Fruit fly (Drosophila melanogaster) whole organism, embryonic: ENCODE measurements around the gene CG42693.

Experiments
- Aef1 ChIP-seq: fragments of 200-800 bp; sonication (Bioruptor generic); IDR thresholded peaks from 3 replicates; pipeline ENCODE4 v1.3.6; 2022; ENCODE audit warnings: missing biosample characterization, missing genetic modification characterization
- CG1024 ChIP-seq: fragments of 200-800 bp; sonication (Bioruptor generic); IDR thresholded peaks from 2 replicates; pipeline ENCODE4 v1.3.6; 2022; ENCODE audit warnings: missing biosample characterization, missing genetic modification characterization
- CG11456 ChIP-seq: fragments of 200-800 bp; sonication (Bioruptor generic); IDR thresholded peaks from 3 replicates; pipeline ENCODE4 v1.3.6; 2022; ENCODE audit warnings: missing biosample characterization, missing genetic modification characterization
- CG13775 ChIP-seq: fragments of 200-800 bp; sonication (Bioruptor generic); optimal IDR thresholded peaks from 3 replicates; lab custom pipeline; 2017; ENCODE audit warnings: missing biosample characterization, mild to moderate bottlenecking, missing genetic modification characterization
- CG14667 ChIP-seq: fragments of 200-800 bp; sonication (Bioruptor generic); IDR thresholded peaks from 2 replicates; pipeline ENCODE4 v1.3.6; 2022; ENCODE audit warnings: missing biosample characterization, missing genetic modification characterization
- CG14965 ChIP-seq: fragments of 200-800 bp; sonication (Bioruptor generic); optimal IDR thresholded peaks from 2 replicates; lab custom pipeline; 2016; ENCODE audit warnings: missing biosample characterization, missing genetic modification characterization, borderline replicate concordance
- CG18262 ChIP-seq: fragments of 200-800 bp; optimal IDR thresholded peaks from 3 replicates; lab custom pipeline; 2019; ENCODE audit warnings: missing biosample characterization, mild to moderate bottlenecking, missing genetic modification characterization, moderate library complexity
- CG18476 ChIP-seq: fragments of 200-800 bp; sonication (Bioruptor generic); optimal IDR thresholded peaks from 2 replicates; lab custom pipeline; 2016; ENCODE audit warnings: missing biosample characterization, mild to moderate bottlenecking, missing genetic modification characterization
- CG18599 ChIP-seq: fragments of 200-800 bp; sonication (Bioruptor generic); optimal IDR thresholded peaks from 3 replicates; lab custom pipeline; 2017; ENCODE audit warnings: missing biosample characterization, missing genetic modification characterization, mild to moderate bottlenecking, moderate library complexity, missing genetic modification reagents
- CG31365 ChIP-seq: fragments of 200-800 bp; sonication (Bioruptor generic); optimal IDR thresholded peaks from 2 replicates; lab custom pipeline; 2018; ENCODE audit warnings: missing biosample characterization, mild to moderate bottlenecking, missing genetic modification characterization
- CG31441 ChIP-seq: fragments of 200-800 bp; sonication (Bioruptor generic); IDR thresholded peaks from 2 replicates; pipeline ENCODE4 v1.3.6; 2022; ENCODE audit warnings: missing biosample characterization, missing genetic modification characterization
- CG33557 ChIP-seq: fragments of 200-800 bp; sonication (Bioruptor generic); optimal IDR thresholded peaks from 2 replicates; lab custom pipeline; 2019; ENCODE audit warnings: missing biosample characterization, mild to moderate bottlenecking, missing genetic modification characterization, moderate library complexity
- CG34376 ChIP-seq: fragments of 200-800 bp; sonication (Bioruptor generic); optimal IDR thresholded peaks from 2 replicates; lab custom pipeline; 2018; ENCODE audit warnings: missing biosample characterization, mild to moderate bottlenecking, missing genetic modification characterization
- CG4617 ChIP-seq: fragments of 200-800 bp; sonication (Bioruptor generic); optimal IDR thresholded peaks from 3 replicates; lab custom pipeline; 2016; ENCODE audit warnings: missing biosample characterization, missing genetic modification characterization, borderline replicate concordance
- CG6175 ChIP-seq: fragments of 200-800 bp; sonication (Bioruptor generic); IDR thresholded peaks from 3 replicates; pipeline ENCODE4 v1.3.6; 2022; ENCODE audit warnings: missing biosample characterization, missing genetic modification characterization
- CG6654 ChIP-seq: fragments of 200-800 bp; sonication (Bioruptor generic); optimal IDR thresholded peaks from 2 replicates; lab custom pipeline; 2017; ENCODE audit warnings: missing biosample characterization, mild to moderate bottlenecking, missing genetic modification characterization
- CG6689 ChIP-seq: fragments of 200-800 bp; sonication (Bioruptor generic); IDR thresholded peaks from 2 replicates; pipeline ENCODE4 v1.3.6; 2022; ENCODE audit warnings: missing biosample characterization, missing genetic modification characterization
- CG7839 ChIP-seq: fragments of 200-800 bp; sonication (Bioruptor generic); optimal IDR thresholded peaks from 3 replicates; lab custom pipeline; 2018; ENCODE audit warnings: missing biosample characterization, mild to moderate bottlenecking, missing genetic modification characterization, moderate library complexity
- CG8924 ChIP-seq: fragments of 200-800 bp; optimal IDR thresholded peaks from 3 replicates; lab custom pipeline; 2019; ENCODE audit warnings: missing biosample characterization, mild to moderate bottlenecking, missing genetic modification characterization, moderate library complexity
- D19A ChIP-seq: fragments of 200-800 bp; optimal IDR thresholded peaks from 3 replicates; lab custom pipeline; 2019; ENCODE audit warnings: missing biosample characterization, mild to moderate bottlenecking, missing genetic modification characterization, moderate library complexity
- Deaf1 ChIP-seq: fragments of 200-800 bp; optimal IDR thresholded peaks from 3 replicates; lab custom pipeline; 2019; ENCODE audit warnings: missing biosample characterization, mild to moderate bottlenecking, missing genetic modification characterization, moderate library complexity
- Doc2 ChIP-seq: fragments of 200-800 bp; sonication (Bioruptor generic); IDR thresholded peaks from 2 replicates; pipeline ENCODE4 v1.3.6; 2022; ENCODE audit warnings: missing biosample characterization, missing genetic modification characterization
- Fer3 ChIP-seq: fragments of 200-800 bp; sonication (Bioruptor generic); optimal IDR thresholded peaks from 2 replicates; lab custom pipeline; 2018; ENCODE audit warnings: missing biosample characterization, mild to moderate bottlenecking, missing genetic modification characterization, moderate library complexity
- HHEX ChIP-seq: fragments of 200-800 bp; sonication (Bioruptor generic); optimal IDR thresholded peaks from 3 replicates; lab custom pipeline; 2017; ENCODE audit warnings: missing biosample characterization, mild to moderate bottlenecking, missing genetic modification characterization, missing genetic modification reagents
- MTF-1 ChIP-seq: fragments of 200-800 bp; sonication (Bioruptor generic); optimal IDR thresholded peaks from 2 replicates; lab custom pipeline; 2018; ENCODE audit warnings: missing biosample characterization, mild to moderate bottlenecking, missing genetic modification characterization, borderline replicate concordance
- Max ChIP-seq: fragments of 200-800 bp; sonication (Bioruptor generic); optimal IDR thresholded peaks from 2 replicates; lab custom pipeline; 2016; ENCODE audit warnings: missing biosample characterization, mild to moderate bottlenecking, missing genetic modification characterization
- NK7.1 ChIP-seq: fragments of 200-800 bp; sonication (Bioruptor generic); optimal IDR thresholded peaks from 3 replicates; lab custom pipeline; 2016; ENCODE audit warnings: missing biosample characterization, missing genetic modification characterization
- NfI ChIP-seq: fragments of 200-800 bp; sonication (Bioruptor generic); optimal IDR thresholded peaks from 3 replicates; lab custom pipeline; 2018; ENCODE audit warnings: missing biosample characterization, mild to moderate bottlenecking, missing genetic modification characterization, moderate library complexity
- Optix ChIP-seq: fragments of 200-800 bp; sonication (Bioruptor generic); IDR thresholded peaks from 3 replicates; pipeline ENCODE4 v1.3.6; 2022; ENCODE audit warnings: missing biosample characterization, missing genetic modification characterization
- Ravus ChIP-seq: fragments of 200-800 bp; sonication (Bioruptor generic); IDR thresholded peaks from 2 replicates; pipeline ENCODE4 v1.3.6; 2022; ENCODE audit warnings: missing biosample characterization, missing genetic modification characterization
- Rfx ChIP-seq: fragments of 200-800 bp; sonication (Bioruptor generic); IDR thresholded peaks from 2 replicates; pipeline ENCODE4 v1.3.6; 2022; ENCODE audit warnings: missing biosample characterization, missing genetic modification characterization
- Side ChIP-seq: fragments of 200-800 bp; sonication (Bioruptor generic); optimal IDR thresholded peaks from 2 replicates; lab custom pipeline; 2016; ENCODE audit warnings: missing biosample characterization, missing genetic modification characterization
- ac ChIP-seq: fragments of 200-800 bp; sonication (Bioruptor generic); optimal IDR thresholded peaks from 3 replicates; lab custom pipeline; 2017; ENCODE audit warnings: missing biosample characterization, mild to moderate bottlenecking, missing genetic modification characterization
- dimm ChIP-seq: fragments of 200-800 bp; sonication (Bioruptor generic); IDR thresholded peaks from 2 replicates; pipeline ENCODE4 v1.3.6; 2022; ENCODE audit warnings: missing biosample characterization, missing genetic modification characterization
- dmrt11E ChIP-seq: fragments of 200-800 bp; sonication (Bioruptor generic); optimal IDR thresholded peaks from 3 replicates; lab custom pipeline; 2018; ENCODE audit warnings: missing biosample characterization, mild to moderate bottlenecking, missing genetic modification characterization, moderate library complexity
- esg ChIP-seq: fragments of 200-800 bp; sonication (Bioruptor generic); conservative IDR thresholded peaks from 2 replicates; pipeline ENCODE4 v1.3.6; 2022; ENCODE audit warnings: missing biosample characterization, missing genetic modification characterization
- exex ChIP-seq: fragments of 200-800 bp; sonication (Bioruptor generic); optimal IDR thresholded peaks from 4 replicates; lab custom pipeline; 2018; ENCODE audit warnings: missing biosample characterization, mild to moderate bottlenecking, missing genetic modification characterization, moderate library complexity
- hkb ChIP-seq, 2 experiments: fragments of 200-800 bp in 1 of 2; fragments of >200 bp in 1 of 2; sonication (Bioruptor generic) in 1 of 2; IDR thresholded peaks in 1 of 2; optimal IDR thresholded peaks in 1 of 2; 2 replicates each; pipeline versions ENCODE4 v1.3.6 to Lab custom; 2017 to 2022; ENCODE audit warnings: missing biosample characterization in 1 of 2, missing genetic modification characterization in 1 of 2
- ind ChIP-seq: fragments of 200-800 bp; sonication (Bioruptor generic); optimal IDR thresholded peaks from 3 replicates; lab custom pipeline; 2016; ENCODE audit warnings: missing biosample characterization, missing genetic modification characterization
- inv ChIP-seq: fragments of 200-800 bp; sonication (Bioruptor generic); IDR thresholded peaks from 2 replicates; pipeline ENCODE4 v1.3.6; 2022; ENCODE audit warnings: missing biosample characterization, missing genetic modification characterization; ENCODE audit not compliant: partially characterized antibody
- nom ChIP-seq: fragments of 200-800 bp; sonication (Bioruptor generic); optimal IDR thresholded peaks from 2 replicates; lab custom pipeline; 2017; ENCODE audit warnings: missing biosample characterization, missing genetic modification characterization, mild to moderate bottlenecking, moderate library complexity, missing genetic modification reagents
- otp ChIP-seq: fragments of 200-800 bp; sonication (Bioruptor generic); IDR thresholded peaks from 3 replicates; pipeline ENCODE4, ENCODE4 v1.3.6; 2022; ENCODE audit warnings: missing biosample characterization, missing genetic modification characterization
- pan ChIP-seq, 4 experiments: fragments of >200 bp in 3 of 4; fragments of 200-800 bp in 1 of 4; sonication (Bioruptor generic) in 1 of 4; optimal IDR thresholded peaks in 3 of 4; IDR thresholded peaks in 1 of 4; 2 replicates each; pipeline versions ENCODE4 v1.3.6 to Lab custom; 2017 to 2022; ENCODE audit warnings: missing biosample characterization in 2 of 4, missing genetic modification characterization in 2 of 4, mixed read lengths in 1 of 4
- peb ChIP-seq: fragments of 200-800 bp; sonication (Bioruptor generic); IDR thresholded peaks from 2 replicates; pipeline ENCODE4 v1.3.6; 2022; ENCODE audit warnings: missing biosample characterization, missing genetic modification characterization
- pita ChIP-seq: fragments of 200-800 bp; sonication (Bioruptor generic); optimal IDR thresholded peaks from 2 replicates; lab custom pipeline; 2017; ENCODE audit warnings: missing biosample characterization, mild to moderate bottlenecking, missing genetic modification characterization
- sens ChIP-seq: fragments of 200-800 bp; sonication (Bioruptor generic); peaks from one replicate; lab custom pipeline; 2016; ENCODE audit warnings: missing biosample characterization, missing genetic modification characterization
- trh ChIP-seq: fragments of 200-800 bp; sonication (Bioruptor generic); optimal IDR thresholded peaks from 2 replicates; lab custom pipeline; 2016; ENCODE audit warnings: missing biosample characterization, missing genetic modification characterization
- unpg ChIP-seq: fragments of 200-800 bp; sonication (Bioruptor generic); optimal IDR thresholded peaks from 3 replicates; lab custom pipeline; 2018; ENCODE audit warnings: missing biosample characterization, mild to moderate bottlenecking, missing genetic modification characterization, moderate library complexity

The CG42693 gene

DNA sequence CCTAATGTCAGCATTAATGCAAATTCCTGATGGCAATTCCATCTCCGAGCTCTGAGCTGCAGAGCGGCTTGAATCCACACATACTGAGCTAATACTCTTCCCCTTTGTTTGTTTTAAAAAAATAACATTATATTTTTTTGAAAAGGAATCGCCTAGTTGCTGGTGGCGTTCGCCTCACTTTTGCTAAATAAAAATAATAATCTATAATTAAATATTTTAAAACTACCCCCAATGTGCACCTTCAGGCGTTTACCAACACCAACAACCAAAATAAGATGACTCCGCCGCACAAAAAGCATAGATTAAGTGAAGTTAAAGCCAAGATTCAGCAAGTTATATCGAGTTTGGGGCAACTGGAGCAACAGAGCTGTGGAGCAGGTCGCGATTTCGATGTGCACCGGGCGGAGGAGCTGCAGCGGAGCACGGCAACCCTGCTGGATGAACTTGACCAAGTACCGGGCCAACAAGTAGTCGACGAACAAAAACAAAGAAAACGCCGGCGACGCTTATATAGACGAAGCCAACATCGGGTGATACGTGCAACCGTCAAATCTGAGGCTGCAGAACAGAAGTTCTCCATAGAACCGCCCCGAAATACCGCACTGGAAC is 36.0 kb upstream of the CG42693 start, which contains the start of gene CG1896 (continued):
- peak; percentile 87 for TF ChIP-seq D19A (tag; lab: Kevin White, UChicago)
- TF ChIP-seq Deaf1 (tag; lab: Kevin White, UChicago), result peak; percentile 2
- TF ChIP-seq CG1024 (GFP tag; lab: Robert Waterston, UW), result 0 out of 2 replicates have a peak, but pooled peaks have one; percentile 29
- TF ChIP-seq Ravus, result no peak
- TF ChIP-seq otp (GFP tag; lab: Robert Waterston, UW), result 0 out of 3 replicates have a peak, but pooled peaks have one; percentile 38
- TF ChIP-seq CG4617 (GFP tag; lab: Kevin White, UChicago), result peak; percentile 40
- peak; percentile 33 for TF ChIP-seq CG13775 (GFP tag; lab: Kevin White, UChicago)
- 0 out of 3 replicates have a peak, but pooled peaks have one; percentile 41 for TF ChIP-seq CG11456 (GFP tag; lab: Robert Waterston, UW)
- no peak for TF ChIP-seq trh (GFP tag; lab: Kevin White, UChicago)
- TF ChIP-seq CG7839 (tag; lab: Kevin White, UChicago), result peak; percentile 44
- no peak for TF ChIP-seq ac (GFP tag; lab: Kevin White, UChicago)
- no peak for TF ChIP-seq CG14965 (GFP tag; lab: Kevin White, UChicago)
- TF ChIP-seq unpg (GFP tag; lab: Kevin White, UChicago), result peak; percentile 43
- TF ChIP-seq exex (tag; lab: Kevin White, UChicago), result no peak
- peak; percentile 30 for TF ChIP-seq Max (GFP tag; lab: Kevin White, UChicago)
- TF ChIP-seq CG6654 (GFP tag; lab: Kevin White, UChicago), result peak; percentile 1
- TF ChIP-seq peb (GFP tag; lab: Robert Waterston, UW), result no peak
- TF ChIP-seq nom (GFP tag; lab: Kevin White, UChicago), result no peak
- TF ChIP-seq dimm (GFP tag; lab: Robert Waterston, UW), result no peak
- peak; percentile 31 for TF ChIP-seq CG34376 (GFP tag; lab: Kevin White, UChicago)
- TF ChIP-seq CG14667, result no peak
- TF ChIP-seq Optix (GFP tag; lab: Robert Waterston, UW), result peak; percentile 65; the same call in 2 of the 3 replicates
- peak; percentile 50 for TF ChIP-seq Rfx (GFP tag; lab: Robert Waterston, UW)
- TF ChIP-seq Doc2 (GFP tag; lab: Robert Waterston, UW), result no peak
- TF ChIP-seq CG6689 (GFP tag; lab: Robert Waterston, UW), result peak; percentile 59; the same call in 1 of the 2 replicates
- no peak for TF ChIP-seq HHEX (GFP tag; lab: Kevin White, UChicago)
- TF ChIP-seq CG31365, result no peak
- peak; percentile 62 for TF ChIP-seq CG18599 (GFP tag; lab: Kevin White, UChicago)
- TF ChIP-seq hkb (optimal IDR thresholded peaks at IDR 0.05; lab: Kevin White, UChicago), result no peak
- peak; percentile 52; the same call in 1 of the 2 replicates for TF ChIP-seq hkb (GFP tag; IDR thresholded peaks at IDR 0.05; lab: Robert Waterston, UW)
- TF ChIP-seq CG31441 (GFP tag; lab: Robert Waterston, UW), result no peak; the same call in 1 of the 2 replicates
- TF ChIP-seq esg, result 0 out of 2 replicates have a peak, but pooled peaks have one; percentile 15
- peak; percentile 48 for TF ChIP-seq CG18262
- peak; percentile 30 for TF ChIP-seq dmrt11E (tag; lab: Kevin White, UChicago)
- TF ChIP-seq CG6175 (GFP tag; lab: Robert Waterston, UW), result no peak
- TF ChIP-seq CG18476 (GFP tag; lab: Kevin White, UChicago), result peak; percentile 46
- TF ChIP-seq sens, result peak; percentile 77
- no peak for TF ChIP-seq Side
- peak; percentile 30 for TF ChIP-seq Fer3 (tag; lab: Kevin White, UChicago)
- peak; percentile 60 for TF ChIP-seq CG8924 (tag; lab: Kevin White, UChicago)
- TF ChIP-seq CG33557 (GFP tag; lab: Kevin White, UChicago), result peak; percentile 1
- no peak for TF ChIP-seq NK7.1
- no peak for TF ChIP-seq inv (GFP tag; lab: Robert Waterston, UW)
- TF ChIP-seq pita (GFP tag; lab: Kevin White, UChicago), result no peak
- TF ChIP-seq Aef1 (GFP tag; lab: Robert Waterston, UW), result peak; percentile 10; the same call in 1 of the 3 replicates
- no peak for TF ChIP-seq pan (optimal IDR thresholded peaks at IDR 0.05; lab: Kevin White, UChicago)
- TF ChIP-seq pan (GFP tag; optimal IDR thresholded peaks at IDR 0.05 in 1 of 2, IDR thresholded peaks at IDR 0.05 in 1 of 2), result peak in 1 of 2 experiments; percentile 72
- peak; percentile 52 for TF ChIP-seq NfI (GFP tag; lab: Kevin White, UChicago)
- peak; percentile 5 for TF ChIP-seq MTF-1 (GFP tag; lab: Kevin White, UChicago)
- peak; percentile 29 for TF ChIP-seq ind (GFP tag; lab: Kevin White, UChicago)
